Fruit fly (Drosophila melanogaster) whole organism, embryonic: ENCODE data around the gene Eip75B.

Experiments used
- ATbp ChIP-seq: fragments of 200-800 bp; sonication (Bioruptor generic); optimal IDR thresholded peaks from 2 replicates; lab custom pipeline; 2017; ENCODE audit warnings: missing biosample characterization, mild to moderate bottlenecking, missing genetic modification characterization, missing genetic modification reagents
- B-H1 ChIP-seq: fragments of 200-800 bp; sonication (Bioruptor generic); IDR thresholded peaks from 3 replicates; pipeline ENCODE4 v1.3.6; 2022; ENCODE audit warnings: missing biosample characterization, missing genetic modification characterization
- B-H2 ChIP-seq: fragments of 200-800 bp; sonication (Bioruptor generic); optimal IDR thresholded peaks from 2 replicates; lab custom pipeline; 2018; ENCODE audit warnings: missing biosample characterization, mild to moderate bottlenecking, missing genetic modification characterization
- C15 ChIP-seq: fragments of 200-800 bp; sonication (Bioruptor generic); IDR thresholded peaks from 3 replicates; pipeline ENCODE4 v1.3.6; 2022; ENCODE audit warnings: missing biosample characterization, missing genetic modification characterization
- CG10543 ChIP-seq: fragments of 200-800 bp; sonication (Bioruptor generic); optimal IDR thresholded peaks from 3 replicates; lab custom pipeline; 2017; ENCODE audit warnings: missing biosample characterization, mild to moderate bottlenecking, missing genetic modification characterization, moderate library complexity
- CG11504 ChIP-seq: fragments of 200-800 bp; sonication (Bioruptor generic); optimal IDR thresholded peaks from 3 replicates; lab custom pipeline; 2019; ENCODE audit warnings: missing biosample characterization, mild to moderate bottlenecking, missing genetic modification characterization, moderate library complexity
- CG12236 ChIP-seq: fragments of 200-800 bp; sonication (Bioruptor generic); optimal IDR thresholded peaks from 2 replicates; lab custom pipeline; 2016; ENCODE audit warnings: missing biosample characterization, missing genetic modification characterization
- CG12769 ChIP-seq: fragments of 200-800 bp; sonication (Bioruptor generic); optimal IDR thresholded peaks from 2 replicates; lab custom pipeline; 2019; ENCODE audit warnings: missing biosample characterization, mild to moderate bottlenecking, missing genetic modification characterization, moderate library complexity
- CG13894 ChIP-seq: fragments of 200-800 bp; sonication (Bioruptor generic); optimal IDR thresholded peaks from 3 replicates; lab custom pipeline; 2018; ENCODE audit warnings: missing biosample characterization, mild to moderate bottlenecking, missing genetic modification characterization, moderate library complexity
- CG14860 ChIP-seq: fragments of 200-800 bp; sonication (Bioruptor generic); IDR thresholded peaks from 3 replicates; pipeline ENCODE4 v1.3.6; 2022; ENCODE audit warnings: missing biosample characterization, missing genetic modification characterization; ENCODE audit not compliant: partially characterized antibody
- CG15479 ChIP-seq: fragments of 200-800 bp; sonication (Bioruptor generic); optimal IDR thresholded peaks from 3 replicates; lab custom pipeline; 2019; ENCODE audit warnings: missing biosample characterization, mild to moderate bottlenecking, missing genetic modification characterization, moderate library complexity
- CG16863 ChIP-seq: fragments of 200-800 bp; sonication (Bioruptor generic); optimal IDR thresholded peaks from 3 replicates; lab custom pipeline; 2016; ENCODE audit warnings: missing biosample characterization, missing genetic modification characterization
- CG18011 ChIP-seq: fragments of 200-800 bp; sonication (Bioruptor generic); optimal IDR thresholded peaks from 2 replicates; lab custom pipeline; 2017; ENCODE audit warnings: missing biosample characterization, missing genetic modification characterization, mild to moderate bottlenecking, moderate library complexity, missing genotype
- CG2712 ChIP-seq: fragments of 200-800 bp; optimal IDR thresholded peaks from 3 replicates; lab custom pipeline; 2019; ENCODE audit warnings: missing biosample characterization, mild to moderate bottlenecking, missing genetic modification characterization, moderate library complexity
- CG31224 ChIP-seq: fragments of 200-800 bp; sonication (Bioruptor generic); IDR thresholded peaks from 2 replicates; pipeline ENCODE4 v1.3.6; 2022; ENCODE audit warnings: missing biosample characterization, missing genetic modification characterization
- CG33213 ChIP-seq: fragments of 200-800 bp; sonication (Bioruptor generic); optimal IDR thresholded peaks from 3 replicates; lab custom pipeline; 2016; ENCODE audit warnings: missing biosample characterization, missing genetic modification characterization
- CG3726 ChIP-seq: fragments of 200-800 bp; sonication (Bioruptor generic); IDR thresholded peaks from 3 replicates; pipeline ENCODE4, ENCODE4 v1.3.6; 2022; ENCODE audit warnings: missing biosample characterization, missing genetic modification characterization
- CG4360 ChIP-seq: fragments of 200-800 bp; sonication (Bioruptor generic); IDR thresholded peaks from 2 replicates; pipeline ENCODE4 v1.3.6; 2022; ENCODE audit warnings: missing biosample characterization, missing genetic modification characterization
- CG4424 ChIP-seq: fragments of 200-800 bp; sonication (Bioruptor generic); optimal IDR thresholded peaks from 3 replicates; lab custom pipeline; 2016; ENCODE audit warnings: missing biosample characterization, missing genetic modification characterization
- CG7556 ChIP-seq: fragments of 200-800 bp; sonication (Bioruptor generic); optimal IDR thresholded peaks from 2 replicates; lab custom pipeline; 2017; ENCODE audit warnings: missing biosample characterization, mild to moderate bottlenecking, missing genetic modification characterization
- CG8089 ChIP-seq: fragments of 200-800 bp; sonication (Bioruptor generic); optimal IDR thresholded peaks from 3 replicates; lab custom pipeline; 2016; ENCODE audit warnings: missing biosample characterization, missing genetic modification characterization
- CG9437 ChIP-seq: fragments of 200-800 bp; sonication (Bioruptor generic); optimal IDR thresholded peaks from 2 replicates; lab custom pipeline; 2018; ENCODE audit warnings: missing biosample characterization, mild to moderate bottlenecking, missing genetic modification characterization
- CTCF ChIP-seq: fragments of 200-800 bp; sonication (Bioruptor generic); optimal IDR thresholded peaks from 2 replicates; lab custom pipeline; 2017; ENCODE audit warnings: missing biosample characterization, mild to moderate bottlenecking, missing genetic modification characterization, moderate library complexity
- Chrac-16 ChIP-seq: fragments of 200-800 bp; sonication (Bioruptor generic); optimal IDR thresholded peaks from 3 replicates; lab custom pipeline; 2016; ENCODE audit warnings: missing biosample characterization, missing genetic modification characterization
- Eip74EF ChIP-seq, 2 experiments: fragments of 200-800 bp in 1 of 2; fragments of >200 bp in 1 of 2; sonication (Bioruptor generic) in 1 of 2; optimal IDR thresholded peaks; 2 replicates each; lab custom pipeline; 2017 to 2019; ENCODE audit warnings: missing biosample characterization in 2 of 2, missing genetic modification characterization in 2 of 2, mild to moderate bottlenecking in 1 of 2, moderate library complexity in 1 of 2
- Kr ChIP-seq: fragments of 200-800 bp; sonication (Bioruptor generic); optimal IDR thresholded peaks from 2 replicates; lab custom pipeline; 2017; ENCODE audit warnings: missing biosample characterization, mild to moderate bottlenecking, missing genetic modification characterization
- MTF-1 ChIP-seq: fragments of 200-800 bp; sonication (Bioruptor generic); optimal IDR thresholded peaks from 2 replicates; lab custom pipeline; 2018; ENCODE audit warnings: missing biosample characterization, mild to moderate bottlenecking, missing genetic modification characterization, borderline replicate concordance
- Nf-YC ChIP-seq: fragments of 200-800 bp; optimal IDR thresholded peaks from 3 replicates; lab custom pipeline; 2019; ENCODE audit warnings: missing biosample characterization, mild to moderate bottlenecking, missing genetic modification characterization, moderate library complexity
- Oli ChIP-seq: fragments of 200-800 bp; sonication (Bioruptor generic); optimal IDR thresholded peaks from 2 replicates; lab custom pipeline; 2018; ENCODE audit warnings: missing biosample characterization, mild to moderate bottlenecking, missing genetic modification characterization, moderate library complexity
- Opbp ChIP-seq: fragments of 200-800 bp; sonication (Bioruptor generic); IDR thresholded peaks from 3 replicates; pipeline ENCODE4 v1.3.6; 2022; ENCODE audit warnings: missing biosample characterization, missing genetic modification characterization; ENCODE audit not compliant: partially characterized antibody
- Side ChIP-seq: fragments of 200-800 bp; sonication (Bioruptor generic); optimal IDR thresholded peaks from 2 replicates; lab custom pipeline; 2016; ENCODE audit warnings: missing biosample characterization, missing genetic modification characterization
- ap ChIP-seq: fragments of 200-800 bp; sonication (Bioruptor generic); IDR thresholded peaks from 2 replicates; pipeline ENCODE4 v1.3.6; 2022; ENCODE audit warnings: missing biosample characterization, missing genetic modification characterization
- caup ChIP-seq: fragments of 200-800 bp; sonication (Bioruptor generic); optimal IDR thresholded peaks from 3 replicates; lab custom pipeline; 2017; ENCODE audit warnings: missing biosample characterization, mild to moderate bottlenecking, missing genetic modification characterization, moderate library complexity; ENCODE audit not compliant: severe bottlenecking
- chm ChIP-seq: fragments of 200-800 bp; sonication (Bioruptor generic); IDR thresholded peaks from 2 replicates; pipeline ENCODE4 v1.3.6; 2022; ENCODE audit warnings: missing biosample characterization, missing genetic modification characterization
- ci ChIP-seq: fragments of 200-800 bp; sonication (Bioruptor generic); IDR thresholded peaks from 3 replicates; pipeline ENCODE4 v1.3.6; 2022; ENCODE audit warnings: missing biosample characterization, missing genetic modification characterization
- fd96Cb ChIP-seq: fragments of 200-800 bp; sonication (Bioruptor generic); optimal IDR thresholded peaks from 2 replicates; lab custom pipeline; 2018; ENCODE audit warnings: missing biosample characterization, mild to moderate bottlenecking, missing genetic modification characterization, moderate library complexity
- jigr1 ChIP-seq: fragments of 200-800 bp; sonication (Bioruptor generic); IDR thresholded peaks from 3 replicates; pipeline ENCODE4 v1.3.6; 2022; ENCODE audit warnings: missing biosample characterization, missing genetic modification characterization
- lab ChIP-seq: fragments of 200-800 bp; sonication (Bioruptor generic); optimal IDR thresholded peaks from 3 replicates; lab custom pipeline; 2017; ENCODE audit warnings: missing biosample characterization, missing genetic modification characterization, mild to moderate bottlenecking, moderate library complexity, missing genetic modification reagents
- lmd ChIP-seq: fragments of 200-800 bp; sonication (Bioruptor generic); IDR thresholded peaks from 2 replicates; pipeline ENCODE4 v1.3.6; 2022; ENCODE audit warnings: missing biosample characterization, missing genetic modification characterization
- maf-S ChIP-seq: fragments of 200-800 bp; sonication (Bioruptor generic); optimal IDR thresholded peaks from 2 replicates; lab custom pipeline; 2016; ENCODE audit warnings: missing biosample characterization, missing genetic modification characterization
- nerfin-1 ChIP-seq: fragments of 200-800 bp; sonication (Bioruptor generic); optimal IDR thresholded peaks from 3 replicates; lab custom pipeline; 2019; ENCODE audit warnings: missing biosample characterization, mild to moderate bottlenecking, missing genetic modification characterization, moderate library complexity
- nom ChIP-seq: fragments of 200-800 bp; sonication (Bioruptor generic); optimal IDR thresholded peaks from 2 replicates; lab custom pipeline; 2017; ENCODE audit warnings: missing biosample characterization, missing genetic modification characterization, mild to moderate bottlenecking, moderate library complexity, missing genetic modification reagents
- odd ChIP-seq: fragments of 200-800 bp; sonication (Bioruptor generic); optimal IDR thresholded peaks from 2 replicates; lab custom pipeline; 2017; ENCODE audit warnings: missing biosample characterization, mild to moderate bottlenecking, missing genetic modification characterization
- pita ChIP-seq: fragments of 200-800 bp; sonication (Bioruptor generic); optimal IDR thresholded peaks from 2 replicates; lab custom pipeline; 2017; ENCODE audit warnings: missing biosample characterization, mild to moderate bottlenecking, missing genetic modification characterization
- prd ChIP-seq, 3 experiments: fragments of >200 bp in 2 of 3; fragments of 200-800 bp in 1 of 3; sonication (Bioruptor generic) in 1 of 3; optimal IDR thresholded peaks in 2 of 3; IDR thresholded peaks in 1 of 3; 2 replicates in 2 of 3; 3 replicates in 1 of 3; pipeline versions ENCODE4 v1.3.6 to Lab custom; 2017 to 2022; ENCODE audit warnings: missing biosample characterization in 1 of 3, missing genetic modification characterization in 1 of 3
- run ChIP-seq: fragments of 200-800 bp; sonication (Bioruptor generic); optimal IDR thresholded peaks from 3 replicates; lab custom pipeline; 2018; ENCODE audit warnings: missing biosample characterization, mild to moderate bottlenecking, missing genetic modification characterization
- tna ChIP-seq: fragments of 200-800 bp; sonication (Bioruptor generic); IDR thresholded peaks from 2 replicates; pipeline ENCODE4 v1.3.6; 2022; ENCODE audit warnings: missing biosample characterization, missing genetic modification characterization; ENCODE audit not compliant: partially characterized antibody
- twi ChIP-seq: fragments of 200-800 bp; optimal IDR thresholded peaks from 2 replicates; lab custom pipeline; 2019; ENCODE audit warnings: missing biosample characterization, mild to moderate bottlenecking, missing genetic modification characterization, moderate library complexity
- yki ChIP-seq: fragments of >200 bp; optimal IDR thresholded peaks from 3 replicates; lab custom pipeline; 2018
- zen ChIP-seq: fragments of 200-800 bp; sonication (Bioruptor generic); optimal IDR thresholded peaks from 3 replicates; lab custom pipeline; 2018; ENCODE audit warnings: missing biosample characterization, mild to moderate bottlenecking, missing genetic modification characterization, moderate library complexity
- zf30C ChIP-seq: fragments of 200-800 bp; sonication (Bioruptor generic); optimal IDR thresholded peaks from 3 replicates; lab custom pipeline; 2018; ENCODE audit warnings: missing biosample characterization, mild to moderate bottlenecking, missing genetic modification characterization

The Eip75B gene

dm6 chr3L:17941575-17941974 is 122.9 kb downstream of the Eip75B start (continued):
- peak; percentile 17 for TF ChIP-seq CG2712 (tag; lab: Kevin White, UChicago)
- TF ChIP-seq ci: no peak
- TF ChIP-seq Opbp (GFP tag; lab: Robert Waterston, UW): no peak
- no peak for TF ChIP-seq odd (GFP tag; lab: Kevin White, UChicago)
- TF ChIP-seq chm (GFP tag; lab: Robert Waterston, UW): no peak
- TF ChIP-seq yki (lab: Kevin White, UChicago): no peak
- TF ChIP-seq Kr: no peak
- TF ChIP-seq CG14860: no peak
- TF ChIP-seq lab (GFP tag; lab: Kevin White, UChicago): peak; percentile 66
- no peak for TF ChIP-seq maf-S
- no peak for TF ChIP-seq MTF-1 (GFP tag; lab: Kevin White, UChicago)
- no peak for TF ChIP-seq CTCF
- no peak for TF ChIP-seq B-H2
- TF ChIP-seq CG10543: no peak
- no peak for TF ChIP-seq run (tag; lab: Kevin White, UChicago)
- TF ChIP-seq nom (GFP tag; lab: Kevin White, UChicago): no peak
- TF ChIP-seq fd96Cb (tag; lab: Kevin White, UChicago): no peak
- no peak for TF ChIP-seq tna
- no peak for TF ChIP-seq CG12236 (GFP tag; lab: Kevin White, UChicago)
- no peak for TF ChIP-seq prd (optimal IDR thresholded peaks at IDR 0.05; lab: Kevin White, UChicago)
- TF ChIP-seq prd (GFP tag; IDR thresholded peaks at IDR 0.05; lab: Robert Waterston, UW): peak; percentile 37; the same call in 1 of the 3 replicates
- TF ChIP-seq CG12769: no peak
- TF ChIP-seq zen: no peak
- TF ChIP-seq Nf-YC (tag; lab: Kevin White, UChicago): no peak
- TF ChIP-seq Eip74EF (GFP tag; optimal IDR thresholded peaks at IDR 0.05; lab: Kevin White, UChicago): no peak
- TF ChIP-seq CG33213 (GFP tag; lab: Kevin White, UChicago): no peak
- TF ChIP-seq caup: no peak
- TF ChIP-seq Side (GFP tag; lab: Kevin White, UChicago): no peak
- TF ChIP-seq twi (tag; lab: Kevin White, UChicago): no peak
- TF ChIP-seq CG4360 (GFP tag; lab: Robert Waterston, UW): no peak
- no peak for TF ChIP-seq CG16863 (GFP tag; lab: Kevin White, UChicago)
- TF ChIP-seq ap: no peak
- TF ChIP-seq nerfin-1 (tag; lab: Kevin White, UChicago): no peak
- no peak for TF ChIP-seq CG8089 (GFP tag; lab: Kevin White, UChicago)
- no peak for TF ChIP-seq CG31224 (GFP tag; lab: Robert Waterston, UW)
- no peak for TF ChIP-seq pita (GFP tag; lab: Kevin White, UChicago)
- TF ChIP-seq jigr1 (GFP tag; lab: Robert Waterston, UW): no peak
- no peak for TF ChIP-seq CG9437 (GFP tag; lab: Kevin White, UChicago)
- TF ChIP-seq CG7556 (GFP tag; lab: Kevin White, UChicago): peak; percentile 43
- TF ChIP-seq CG15479 (GFP tag; lab: Kevin White, UChicago): no peak
- TF ChIP-seq CG11504 (tag; lab: Kevin White, UChicago): peak; percentile 57
- no peak for TF ChIP-seq CG18011 (GFP tag; lab: Kevin White, UChicago)
- no peak for TF ChIP-seq Chrac-16 (GFP tag; lab: Kevin White, UChicago)
- no peak for TF ChIP-seq CG13894 (tag; lab: Kevin White, UChicago)
- peak; percentile 17; the same call in 1 of the 2 replicates for TF ChIP-seq lmd (GFP tag; lab: Robert Waterston, UW)
- no peak for TF ChIP-seq CG3726
- peak; percentile 20 for TF ChIP-seq Oli
- TF ChIP-seq zf30C (GFP tag; lab: Kevin White, UChicago): no peak
- TF ChIP-seq C15 (GFP tag; lab: Robert Waterston, UW): no peak
- TF ChIP-seq CG4424 (GFP tag; lab: Kevin White, UChicago): no peak
- peak; percentile 12; the same call in 1 of the 3 replicates for TF ChIP-seq B-H1 (GFP tag; lab: Robert Waterston, UW)
- no peak for TF ChIP-seq ATbp
